Worm (Caenorhabditis elegans) whole organism, L1 larva: ENCODE results near the gene T03G11.9.

ENCODE experiments used
- aly-2 ChIP-seq: fragments of 150-350 bp; optimal IDR thresholded peaks from 2 replicates; lab custom pipeline; 2014; ENCODE audit warnings: missing biosample characterization, missing genetic modification characterization
- ama-1 ChIP-seq: fragments of 150-350 bp; optimal IDR thresholded peaks from 2 replicates; lab custom pipeline; 2014
- elt-2 ChIP-seq: sonication (generic microtip); optimal IDR thresholded peaks from 2 replicates; lab custom pipeline; 2016; ENCODE audit warnings: missing genetic modification characterization, mild to moderate bottlenecking, inconsistent platforms, missing compliant biosample characterization, missing genetic modification reagents
- hlh-17 ChIP-seq: fragments of 200-800 bp; sonication (Bioruptor generic); optimal IDR thresholded peaks from 2 replicates; lab custom pipeline; 2018; ENCODE audit warnings: missing genetic modification characterization, mild to moderate bottlenecking, missing compliant biosample characterization, moderate library complexity, borderline replicate concordance
- nhr-12 ChIP-seq: sonication (generic microtip); optimal IDR thresholded peaks from 2 replicates; lab custom pipeline; 2017; ENCODE audit warnings: missing biosample characterization, missing genetic modification characterization
- nhr-28 ChIP-seq: fragments of 150-350 bp; optimal IDR thresholded peaks from 2 replicates; lab custom pipeline; 2014; ENCODE audit warnings: missing biosample characterization, missing genetic modification characterization
- rnt-1 ChIP-seq: sonication (generic microtip); optimal IDR thresholded peaks from 2 replicates; lab custom pipeline; 2016; ENCODE audit warnings: mild to moderate bottlenecking, missing genetic modification characterization, moderate library complexity, missing compliant biosample characterization
- sup-37 ChIP-seq: fragments of 200-800 bp; sonication (Bioruptor generic); optimal IDR thresholded peaks from 2 replicates; lab custom pipeline; 2018; ENCODE audit warnings: mild to moderate bottlenecking, missing genetic modification characterization, missing compliant biosample characterization
- unc-130 ChIP-seq: fragments of 150-350 bp; optimal IDR thresholded peaks from 2 replicates; lab custom pipeline; 2017; ENCODE audit warnings: missing biosample characterization, missing genetic modification characterization, inconsistent platforms
- zip-4 ChIP-seq: fragments of 200-800 bp; sonication (Bioruptor generic); optimal IDR thresholded peaks from 2 replicates; lab custom pipeline; 2018; ENCODE audit warnings: mild to moderate bottlenecking, missing genetic modification characterization, moderate library complexity, missing compliant biosample characterization

DNA sequence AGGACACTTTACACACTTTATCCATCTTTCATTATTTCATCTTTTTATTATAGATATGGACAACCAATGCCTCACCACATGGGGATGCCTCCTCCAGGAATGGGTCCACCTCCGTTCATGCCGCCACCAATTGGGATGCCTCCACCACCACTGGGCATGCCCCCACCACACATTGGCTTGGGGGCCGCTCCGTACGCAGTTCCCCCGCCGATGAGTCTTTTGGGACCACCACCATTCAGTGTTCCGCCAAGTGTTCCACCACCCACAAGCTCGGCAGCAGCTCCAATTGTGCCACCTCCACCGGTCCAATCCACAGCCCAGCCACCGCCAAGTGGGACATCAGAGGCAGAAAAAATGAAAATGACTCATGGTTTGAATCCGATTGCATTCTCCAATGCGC is 30.8 kb downstream of the T03G11.9 start:
- TF ChIP-seq nhr-12 (tag; lab: Kevin White, UChicago) (no peak), sup-37 (GFP tag; lab: Kevin White, UChicago) (no peak), unc-130 (tag; lab: Kevin White, UChicago) (no peak), rnt-1 (tag; lab: Kevin White, UChicago) (no peak), zip-4 (no peak), elt-2 (tag; lab: Kevin White, UChicago) (no peak), aly-2 (no peak), nhr-28 (tag; lab: Kevin White, UChicago) (no peak), hlh-17 (GFP tag; lab: Kevin White, UChicago) (no peak), ama-1 (lab: Kevin White, UChicago) (no peak)
